Worm (Caenorhabditis elegans): Measurements from ENCODE around the gene W09H1.4.

Gene W09H1.4

ce11 chrII:13195163-13195562 lies 11.8 kb downstream of the W09H1.4 start, which contains the start of gene lec-1:
TSS of gene lec-1 (plus strand) at chrII:13195549.
- TF ChIP-seq nhr-25 (tag; optimal IDR thresholded peaks at IDR 0.05) (peak; percentile 5), mdl-1 (tag; optimal IDR thresholded peaks at IDR 0.05) (no peak), lin-39 (tag; optimal IDR thresholded peaks at IDR 0.05) (no peak), nhr-6 (tag; optimal IDR thresholded peaks at IDR 0.05) (peak; percentile 58), nhr-129 (tag; optimal IDR thresholded peaks at IDR 0.05) (peak; percentile 87), fos-1 (tag; optimal IDR thresholded peaks at IDR 0.05) (peak; percentile 80), ama-1 (optimal IDR thresholded peaks at IDR 0.05) (no peak), unc-55 (GFP tag; optimal IDR thresholded peaks at IDR 0.05) (peak; percentile 63), C34F6.9 (tag; optimal IDR thresholded peaks at IDR 0.05) (peak; percentile 83), sem-4 (tag; optimal IDR thresholded peaks at IDR 0.05) (peak; percentile 73), ztf-11 (tag; optimal IDR thresholded peaks at IDR 0.05) (no peak), unc-39 (tag; optimal IDR thresholded peaks at IDR 0.05) (no peak), nhr-77 (tag; optimal IDR thresholded peaks at IDR 0.05) (no peak), aly-2 (tag; optimal IDR thresholded peaks at IDR 0.05) (no peak), snpc-4 (tag; optimal IDR thresholded peaks at IDR 0.05) (peak; percentile 10), F13H6.1 (tag; optimal IDR thresholded peaks at IDR 0.05) (peak; percentile 66), ztf-1 (GFP tag; conservative IDR thresholded peaks at IDR 0.05) (no peak), lin-11 (tag; optimal IDR thresholded peaks at IDR 0.05) (no peak), zag-1 (tag; optimal IDR thresholded peaks at IDR 0.05) (peak; percentile 37), nhr-21 (tag; optimal IDR thresholded peaks at IDR 0.05) (peak; percentile 3), sma-3 (GFP tag; optimal IDR thresholded peaks at IDR 0.05) (peak; percentile 0), lin-13 (GFP tag; optimal IDR thresholded peaks at IDR 0.05) (peak; percentile 69), crh-2 (tag; optimal IDR thresholded peaks at IDR 0.05) (peak; percentile 79), blmp-1 (tag; optimal IDR thresholded peaks at IDR 0.05; ENCODE audit: insufficient read depth) (no peak), lsy-2 (tag; optimal IDR thresholded peaks at IDR 0.05) (peak; percentile 21 to 67), ceh-82 (tag; optimal IDR thresholded peaks at IDR 0.05) (no peak), sma-9 (GFP tag; optimal IDR thresholded peaks at IDR 0.05) (peak; percentile 64), sma-9 (tag; optimal IDR thresholded peaks at IDR 0.05) (no peak), mab-5 (tag; optimal IDR thresholded peaks at IDR 0.05) (peak; percentile 49), ztf-4 (tag; optimal IDR thresholded peaks at IDR 0.05) (no peak)

ce11 chrII:13195706-13196417 lies 12.5 kb downstream of the W09H1.4 start:
- TF ChIP-seq nhr-129 (tag; optimal IDR thresholded peaks at IDR 0.05) = no peak
- TF ChIP-seq nhr-25 (tag; optimal IDR thresholded peaks at IDR 0.05) = peak; percentile 10

ce11 chrII:13196689-13197280 lies 13.5 kb downstream of the W09H1.4 start:
- TF ChIP-seq C34F6.9 (tag; optimal IDR thresholded peaks at IDR 0.05) (peak; percentile 28), unc-55 (GFP tag; optimal IDR thresholded peaks at IDR 0.05) (peak; percentile 35), Y55F3AM.14 (GFP tag; optimal IDR thresholded peaks at IDR 0.05) (no peak), F13H6.1 (tag; optimal IDR thresholded peaks at IDR 0.05) (peak; percentile 22), lsy-2 (tag; optimal IDR thresholded peaks at IDR 0.05) (peak in 1 of 2 experiments; percentile 23), sem-4 (tag; optimal IDR thresholded peaks at IDR 0.05) (peak; percentile 13), nhr-129 (tag; optimal IDR thresholded peaks at IDR 0.05) (peak; percentile 64), ztf-11 (tag; optimal IDR thresholded peaks at IDR 0.05) (no peak), fos-1 (tag; optimal IDR thresholded peaks at IDR 0.05) (peak; percentile 69)

ce11 chrII:13198845-13199244 lies 15.5 kb downstream of the W09H1.4 start:
- TF ChIP-seq nhr-21 (tag; optimal IDR thresholded peaks at IDR 0.05) (no peak), R02D3.7 (tag; optimal IDR thresholded peaks at IDR 0.05) (no peak), aly-2 (tag; optimal IDR thresholded peaks at IDR 0.05) (no peak)

- no peak for TF ChIP-seq alr-1 (tag; optimal IDR thresholded peaks at IDR 0.05)
- no peak for TF ChIP-seq snpc-4 (tag; optimal IDR thresholded peaks at IDR 0.05)
- TF ChIP-seq nhr-6 (tag; optimal IDR thresholded peaks at IDR 0.05) = peak; percentile 57
- no peak for TF ChIP-seq elt-3 (tag; optimal IDR thresholded peaks at IDR 0.05)
- peak; percentile 5 for TF ChIP-seq dmd-4 (tag; optimal IDR thresholded peaks at IDR 0.05)
- no peak for TF ChIP-seq peb-1 (tag; optimal IDR thresholded peaks at IDR 0.05)
- TF ChIP-seq sma-3 (GFP tag; optimal IDR thresholded peaks at IDR 0.05) = peak; percentile 92
- peak; percentile 59 for TF ChIP-seq fos-1 (tag; optimal IDR thresholded peaks at IDR 0.05)
- no peak for TF ChIP-seq nhr-10 (tag; optimal IDR thresholded peaks at IDR 0.05)
- TF ChIP-seq nhr-237 (tag; optimal IDR thresholded peaks at IDR 0.05) = no peak
- peak; percentile 86 for TF ChIP-seq C34F6.9 (tag; optimal IDR thresholded peaks at IDR 0.05)
- TF ChIP-seq nhr-21 (tag; optimal IDR thresholded peaks at IDR 0.05) = peak; percentile 79
- no peak for TF ChIP-seq elt-1 (tag; optimal IDR thresholded peaks at IDR 0.05)
- TF ChIP-seq ZK546.5 (tag; optimal IDR thresholded peaks at IDR 0.05) = peak; percentile 6
- peak; percentile 81 for TF ChIP-seq unc-55 (GFP tag; optimal IDR thresholded peaks at IDR 0.05)
- peak; percentile 76 for TF ChIP-seq nhr-25 (tag; optimal IDR thresholded peaks at IDR 0.05)
- no peak for TF ChIP-seq nhr-12 (tag; optimal IDR thresholded peaks at IDR 0.05)
- no peak for TF ChIP-seq skn-1 (tag; optimal IDR thresholded peaks at IDR 0.05)
- peak; percentile 48 for TF ChIP-seq egl-27 (tag; optimal IDR thresholded peaks at IDR 0.05)
- no peak for TF ChIP-seq lin-39 (tag; optimal IDR thresholded peaks at IDR 0.05)
- peak; percentile 67 to 86 for TF ChIP-seq lsy-2 (tag; optimal IDR thresholded peaks at IDR 0.05)
Measured at ce11 chrII:13199674-13200215, 16.4 kb downstream of the W09H1.4 start, which contains the start of gene btf-1. TSS of gene btf-1 (plus strand) at chrII:13200165.
